Fruit fly (Drosophila melanogaster) whole organism, wandering third instar larva: Measurements from ENCODE around the gene CG5326.

Source experiments
- Dfd ChIP-seq: fragments of >200 bp; optimal IDR thresholded peaks from 2 replicates; lab custom pipeline; 2017; ENCODE audit warnings: missing biosample characterization, missing genetic modification characterization
- Dif ChIP-seq: fragments of 200-275, 200-300 bp; sonication (Bioruptor generic); optimal IDR thresholded peaks from 2 replicates; lab custom pipeline; 2018; ENCODE audit warnings: missing biosample characterization, missing genetic modification characterization; ENCODE audit not compliant: partially characterized antibody
- HLH106 ChIP-seq: fragments of 200-800 bp; optimal IDR thresholded peaks from 3 replicates; lab custom pipeline; 2019; ENCODE audit warnings: missing biosample characterization, mild to moderate bottlenecking, missing genetic modification characterization, moderate library complexity
- Hr83 ChIP-seq: fragments of 200-300 bp; sonication (Bioruptor generic); optimal IDR thresholded peaks from 2 replicates; lab custom pipeline; 2016; ENCODE audit warnings: missing biosample characterization, mild to moderate bottlenecking, missing genetic modification characterization, moderate library complexity; ENCODE audit not compliant: poor library complexity, severe bottlenecking
- Jra ChIP-seq: sonication (Bioruptor generic); optimal IDR thresholded peaks from 2 replicates; lab custom pipeline; 2016; ENCODE audit warnings: missing biosample characterization, missing genetic modification characterization
- N ChIP-seq: fragments of >200 bp; optimal IDR thresholded peaks from 2 replicates; lab custom pipeline; 2018; ENCODE audit warnings: missing biosample characterization, missing external identifiers, missing genetic modification characterization
- OdsH ChIP-seq: fragments of 200-800 bp; sonication (Bioruptor generic); optimal IDR thresholded peaks from 2 replicates; lab custom pipeline; 2016; ENCODE audit warnings: missing biosample characterization, mild to moderate bottlenecking, missing genetic modification characterization
- Rel ChIP-seq, 2 experiments: fragments of 200-800 bp; sonication (Bioruptor generic) in 1 of 2; optimal IDR thresholded peaks; 2 replicates in 1 of 2; 3 replicates in 1 of 2; lab custom pipeline; 2016 to 2019; ENCODE audit warnings: mild to moderate bottlenecking in 2 of 2, missing biosample characterization in 2 of 2, missing genetic modification characterization in 2 of 2, moderate library complexity in 1 of 2
- dsf ChIP-seq: sonication (Bioruptor generic); optimal IDR thresholded peaks from 2 replicates; lab custom pipeline; 2016; ENCODE audit warnings: missing biosample characterization, missing genetic modification characterization, borderline replicate concordance
- h ChIP-seq: fragments of 200-800 bp; sonication (Bioruptor generic); optimal IDR thresholded peaks from 3 replicates; lab custom pipeline; 2016; ENCODE audit warnings: missing biosample characterization, mild to moderate bottlenecking, missing genetic modification characterization
- psq ChIP-seq: fragments of 200-800 bp; sonication (Bioruptor generic); optimal IDR thresholded peaks from 3 replicates; lab custom pipeline; 2017; ENCODE audit warnings: missing biosample characterization, mild to moderate bottlenecking, missing genetic modification characterization, moderate library complexity
- sage ChIP-seq: fragments of 200-800 bp; sonication (Bioruptor generic); optimal IDR thresholded peaks from 2 replicates; lab custom pipeline; 2016; ENCODE audit warnings: missing biosample characterization, mild to moderate bottlenecking, missing genetic modification characterization
- tai ChIP-seq: sonication (Bioruptor generic); optimal IDR thresholded peaks from 2 replicates; lab custom pipeline; 2016; ENCODE audit warnings: missing biosample characterization, missing genetic modification characterization
- usp ChIP-seq: fragments of >200 bp; optimal IDR thresholded peaks from 2 replicates; lab custom pipeline; 2017; ENCODE audit warnings: missing biosample characterization, missing genetic modification characterization
- woc ChIP-seq: sonication (Bioruptor generic); optimal IDR thresholded peaks from 2 replicates; lab custom pipeline; 2016; ENCODE audit warnings: missing biosample characterization, mild to moderate bottlenecking, missing genetic modification characterization

The CG5326 gene

DNA sequence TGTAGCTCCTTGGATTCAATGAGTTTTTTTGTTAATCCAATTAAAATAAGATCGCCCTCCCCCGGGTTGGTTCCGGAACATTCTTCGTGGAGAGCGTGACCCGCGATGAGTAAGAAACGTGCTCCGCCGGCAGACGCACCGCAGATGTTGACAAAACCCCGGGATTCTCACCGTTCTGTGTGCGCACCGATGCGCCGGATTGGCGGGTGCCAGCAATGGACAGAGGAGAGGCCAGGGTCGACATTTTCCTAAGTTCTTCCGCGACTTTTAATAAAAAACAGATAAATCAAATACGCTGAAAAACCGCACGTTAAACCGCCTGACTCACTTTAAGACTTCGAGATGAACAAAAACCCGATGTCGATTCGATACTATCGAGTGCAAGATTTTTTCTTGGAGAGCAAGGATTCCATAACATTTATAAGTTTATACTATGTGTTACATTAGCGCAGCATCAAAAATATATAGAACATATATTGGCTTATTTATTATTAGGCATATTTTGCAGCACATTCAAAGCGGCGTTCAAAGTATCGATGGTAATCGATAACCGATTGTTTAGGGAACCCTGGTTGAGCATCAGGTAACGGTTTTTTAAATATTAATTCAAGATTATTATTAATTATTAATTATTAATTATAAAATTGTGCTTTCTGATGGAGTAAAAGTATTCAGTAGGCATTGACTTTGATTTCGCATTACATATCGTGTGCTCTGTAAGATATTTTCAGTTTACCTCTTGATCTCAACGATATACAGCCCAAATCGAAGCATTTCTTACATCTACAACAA lies 48.4 kb downstream of the CG5326 start, which contains the start of the genes CCT1 and tHMG1:
TSS of gene CCT1 (minus strand) at position 352 of the 792 bp plus-strand sequence.
TSS of gene tHMG1 (plus strand) at position 742 of the 792 bp plus-strand sequence.
- peak; percentile 3 for TF ChIP-seq HLH106 (tag; lab: Kevin White, UChicago)
- peak; percentile 40 for TF ChIP-seq Hr83 (GFP tag; lab: Kevin White, UChicago)
- TF ChIP-seq Jra (GFP tag; lab: Kevin White, UChicago): peak; percentile 73
- TF ChIP-seq sage (GFP tag; lab: Kevin White, UChicago): peak; percentile 8
- peak; percentile 32 for TF ChIP-seq h
- no peak for TF ChIP-seq usp
- TF ChIP-seq woc (GFP tag; lab: Kevin White, UChicago): no peak
- TF ChIP-seq psq (GFP tag; lab: Kevin White, UChicago): no peak

dm6 chr3R:22488855-22489254 lies 50.9 kb downstream of the CG5326 start, which contains the start of gene CG5376:
Gene CG5376, minus strand, starts transcription at chr3R:22488955.
- TF ChIP-seq Rel (GFP tag; optimal IDR thresholded peaks at IDR 0.05; lab: Kevin White, UChicago) (no peak), Rel (tag; optimal IDR thresholded peaks at IDR 0.05; lab: Kevin White, UChicago) (no peak), dsf (GFP tag; lab: Kevin White, UChicago) (no peak), woc (GFP tag; lab: Kevin White, UChicago) (no peak), N (no peak), tai (no peak), Dfd (GFP tag; lab: Kevin White, UChicago) (no peak), h (no peak)

- TF ChIP-seq OdsH (GFP tag; lab: Kevin White, UChicago): no peak
- TF ChIP-seq Dif: peak; percentile 7
- TF ChIP-seq Rel (GFP tag; optimal IDR thresholded peaks at IDR 0.05; lab: Kevin White, UChicago): no peak
- peak; percentile 59 for TF ChIP-seq Rel (tag; optimal IDR thresholded peaks at IDR 0.05; lab: Kevin White, UChicago)
- TF ChIP-seq Jra (GFP tag; lab: Kevin White, UChicago): peak; percentile 73
These were observed 52.7 kb downstream of the CG5326 start, which contains the start of gene Pfdn5 for dm6 chr3R:22487037-22487492. Gene Pfdn5, plus strand, starts transcription at chr3R:22487039.

dm6 chr3R:22483537-22483936 lies 56.2 kb downstream of the CG5326 start:
- no peak for TF ChIP-seq Dfd (GFP tag; lab: Kevin White, UChicago)
- no peak for TF ChIP-seq N
